Worm (Caenorhabditis elegans) whole organism, late embryonic: ENCODE results near the gene coh-1.

Experiments used
- ahr-1 ChIP-seq: sonication (generic microtip); optimal IDR thresholded peaks from 2 replicates; lab custom pipeline; 2016; ENCODE audit warnings: missing genetic modification characterization, missing compliant biosample characterization
- ceh-45 ChIP-seq: fragments of 200-800 bp; sonication (Bioruptor generic); IDR thresholded peaks from 2 replicates; pipeline ENCODE4 v1.3.6; 2022; ENCODE audit warnings: missing genetic modification reagents, missing genetic modification characterization, missing compliant biosample characterization
- elt-2 ChIP-seq: sonication (generic microtip); optimal IDR thresholded peaks from 2 replicates; lab custom pipeline; 2016; ENCODE audit warnings: missing genetic modification reagents, missing genetic modification characterization, missing compliant biosample characterization
- odd-2 ChIP-seq: sonication (generic microtip); optimal IDR thresholded peaks from 2 replicates; lab custom pipeline; 2017; ENCODE audit warnings: antibody characterized with exemption, mild to moderate bottlenecking, missing genetic modification characterization, missing compliant biosample characterization
- sdc-2 ChIP-seq: sonication (generic microtip); optimal IDR thresholded peaks from 2 replicates; lab custom pipeline; 2016; ENCODE audit warnings: missing genotype, missing genetic modification characterization, missing compliant biosample characterization
- tbx-7 ChIP-seq: sonication (generic microtip); optimal IDR thresholded peaks from 2 replicates; lab custom pipeline; 2016; ENCODE audit warnings: missing genotype, missing genetic modification characterization, missing compliant biosample characterization
- unc-42 ChIP-seq: sonication (generic microtip); optimal IDR thresholded peaks from 2 replicates; lab custom pipeline; 2016; ENCODE audit warnings: missing genotype, missing genetic modification characterization, missing compliant biosample characterization

Gene coh-1

DNA sequence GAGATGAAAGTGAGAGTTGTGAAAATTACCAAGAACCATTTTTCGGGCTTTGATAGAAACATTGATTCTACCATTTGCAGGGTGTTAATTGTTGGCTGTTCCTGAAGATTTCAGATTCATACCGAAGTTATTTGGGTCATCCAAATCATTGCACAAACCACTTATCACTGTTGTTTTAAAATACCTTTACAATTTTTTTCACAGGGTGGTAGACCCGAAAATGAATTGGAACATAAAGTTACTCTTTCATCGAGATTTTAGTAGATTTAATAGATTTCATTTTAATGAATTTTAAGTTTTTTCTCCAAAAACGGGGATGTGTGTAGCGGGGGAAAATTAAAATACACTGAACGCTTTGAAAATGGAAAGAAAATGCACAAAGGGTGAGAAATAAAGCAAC lies 59.4 kb downstream of the coh-1 start, which contains the start of gene C10A4.7:
Gene C10A4.7, minus strand, starts transcription at position 101 of the 400 bp plus-strand sequence.
- TF ChIP-seq sdc-2 (tag; lab: Kevin White, UChicago) = no peak
- TF ChIP-seq elt-2 = no peak
- TF ChIP-seq odd-2 (tag; lab: Kevin White, UChicago) = no peak
- TF ChIP-seq tbx-7 = no peak
- TF ChIP-seq ahr-1 = no peak
- TF ChIP-seq ceh-45 (GFP tag; lab: Robert Waterston, UW) = no peak
- no peak for TF ChIP-seq unc-42
